Fruit fly (Drosophila melanogaster) S2 (cell line): ENCODE data around the gene CG1368.

Experiments used
- CG8478 ChIP-seq: fragments of >200 bp; optimal IDR thresholded peaks from 2 replicates; lab custom pipeline; 2018
- CTCF ChIP-seq, 2 experiments: fragments of >200 bp; optimal IDR thresholded peaks; 2 replicates each; lab custom pipeline; 2018

- TF ChIP-seq CG8478 (lab: Kevin White, UChicago) (no peak), CTCF (optimal IDR thresholded peaks at IDR 0.05; lab: Kevin White, UChicago) (no peak)
Measured at dm6 chrX:14214505-14215449, 40.2 kb downstream of the CG1368 start.
